Worm (Caenorhabditis elegans): ENCODE measurements around the gene srm-5.

srm-5 gene

DNA sequence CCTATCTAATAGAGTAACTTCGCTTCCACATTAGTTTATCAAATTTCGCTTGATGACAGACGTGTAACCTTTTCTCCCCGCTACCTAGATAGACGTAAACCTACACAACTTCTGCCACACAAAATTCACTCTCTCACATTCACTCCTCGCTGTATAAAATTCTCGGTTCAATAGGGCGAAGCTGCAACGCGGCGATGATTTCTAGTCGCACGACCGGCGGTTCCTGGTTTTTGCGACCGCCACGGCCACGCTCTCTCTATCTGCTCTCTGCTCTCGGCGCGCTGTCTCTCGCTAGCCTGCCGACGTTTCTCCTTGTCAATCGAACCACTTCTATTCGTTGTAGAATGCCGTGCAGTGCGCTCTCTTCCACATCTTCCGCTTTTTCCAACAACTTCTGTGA lies 15.9 kb downstream of the srm-5 start:
- TF ChIP-seq unc-62 (GFP tag; optimal IDR thresholded peaks at IDR 0.05) = no peak

DNA sequence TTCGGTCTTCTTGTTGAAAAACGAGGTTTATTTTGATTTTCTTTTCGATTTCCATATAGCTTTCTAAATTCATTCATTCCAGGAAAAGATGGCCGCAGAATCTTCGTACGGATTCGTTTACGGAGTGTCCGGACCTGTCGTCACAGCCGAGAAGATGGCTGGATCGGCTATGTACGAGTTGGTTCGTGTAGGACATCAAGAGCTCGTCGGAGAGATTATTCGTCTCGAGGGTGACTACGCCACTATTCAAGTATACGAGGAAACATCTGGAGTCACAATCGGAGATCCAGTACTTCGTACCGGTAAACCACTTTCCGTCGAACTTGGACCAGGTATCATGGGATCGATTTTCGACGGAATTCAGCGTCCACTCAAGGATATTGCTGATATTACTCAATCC lies 16.6 kb downstream of the srm-5 start, which contains the start of gene vha-13:
Gene vha-13, plus strand, starts transcription at position 81 of the 400 bp plus-strand sequence.
- no peak for TF ChIP-seq unc-62 (GFP tag; optimal IDR thresholded peaks at IDR 0.05)

DNA sequence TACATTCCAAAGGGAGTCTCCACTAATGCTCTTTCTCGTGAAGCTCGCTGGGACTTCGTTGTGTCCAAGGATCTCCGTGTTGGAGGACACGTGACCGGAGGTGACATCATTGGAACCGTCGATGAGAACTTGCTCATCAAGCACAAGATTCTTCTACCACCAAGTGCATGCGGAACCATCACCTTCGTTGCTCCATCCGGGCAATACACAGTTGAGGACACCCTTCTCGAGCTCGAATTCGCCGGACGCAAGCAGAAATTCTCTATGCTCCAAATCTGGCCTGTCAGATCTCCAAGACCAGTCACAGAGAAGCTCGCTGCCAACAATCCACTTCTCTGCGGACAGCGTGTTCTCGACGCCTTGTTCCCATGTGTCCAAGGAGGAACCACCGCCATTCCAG lies 17.0 kb downstream of the srm-5 start:
- TF ChIP-seq unc-62 (GFP tag; optimal IDR thresholded peaks at IDR 0.05) = no peak

DNA sequence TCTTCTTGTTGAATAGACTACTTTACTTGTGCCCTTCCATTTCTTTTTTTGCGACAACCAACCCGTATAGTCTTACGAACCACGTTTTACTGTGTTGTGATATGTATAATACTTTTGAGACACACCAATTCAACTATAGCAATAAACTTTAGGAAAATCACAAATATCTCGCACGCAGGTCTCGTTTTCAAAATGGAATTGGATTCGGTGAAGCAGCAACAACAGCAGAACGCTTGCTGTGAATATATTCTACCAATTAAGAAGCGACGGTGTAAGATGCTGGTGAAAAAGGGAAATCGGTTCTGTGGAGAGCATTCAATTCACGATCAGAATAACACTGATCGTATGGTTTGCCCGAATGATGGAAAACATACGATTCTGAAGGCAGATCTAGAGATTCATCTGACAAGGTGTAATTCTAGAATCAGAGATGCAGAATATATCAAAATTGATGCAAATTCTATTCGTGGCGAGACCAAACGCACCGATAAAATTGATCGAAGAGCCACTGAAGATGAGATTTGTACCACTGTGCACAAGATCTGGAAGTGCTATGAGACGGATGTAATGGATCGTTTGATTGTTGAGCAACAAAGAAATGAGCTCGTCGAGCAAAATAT lies 19.4 kb downstream of the srm-5 start, which contains the start of gene Y49A3A.3:
Gene Y49A3A.3, plus strand, starts transcription at position 153 of the 620 bp plus-strand sequence.
- no peak for TF ChIP-seq unc-62 (GFP tag; optimal IDR thresholded peaks at IDR 0.05)

DNA sequence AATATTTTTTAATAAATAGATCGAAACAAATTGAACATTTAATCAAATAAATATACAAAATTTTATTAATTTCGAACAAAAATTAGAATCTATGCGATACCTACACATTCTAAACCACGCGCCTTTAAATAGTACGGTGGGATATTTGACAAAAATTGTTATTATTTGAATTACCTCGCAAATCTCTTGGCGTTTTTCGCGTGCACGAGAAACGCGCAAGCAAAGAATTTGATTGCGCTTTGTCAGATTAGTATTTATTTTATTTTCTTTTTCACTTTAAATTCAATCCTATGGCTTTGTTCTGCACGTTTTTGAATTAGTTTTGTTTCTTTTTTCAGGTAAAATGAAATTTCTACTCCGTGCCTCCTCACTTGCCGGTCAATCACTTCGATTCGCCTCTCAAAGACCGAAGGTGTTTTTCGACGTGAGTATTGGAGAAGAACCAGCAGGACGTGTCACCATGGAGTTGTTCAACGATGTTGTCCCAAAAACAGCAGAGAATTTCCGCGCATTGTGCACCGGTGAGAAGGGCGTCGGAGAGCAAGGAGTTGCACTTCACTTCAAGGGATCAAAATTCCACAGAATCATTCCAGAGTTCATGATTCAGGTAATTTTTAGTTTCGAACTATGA lies 20.9 kb downstream of the srm-5 start, which contains the start of gene cyn-1:
Gene cyn-1, plus strand, starts transcription at position 339 of the 631 bp plus-strand sequence.
- TF ChIP-seq unc-62 (GFP tag; optimal IDR thresholded peaks at IDR 0.05) = no peak

DNA sequence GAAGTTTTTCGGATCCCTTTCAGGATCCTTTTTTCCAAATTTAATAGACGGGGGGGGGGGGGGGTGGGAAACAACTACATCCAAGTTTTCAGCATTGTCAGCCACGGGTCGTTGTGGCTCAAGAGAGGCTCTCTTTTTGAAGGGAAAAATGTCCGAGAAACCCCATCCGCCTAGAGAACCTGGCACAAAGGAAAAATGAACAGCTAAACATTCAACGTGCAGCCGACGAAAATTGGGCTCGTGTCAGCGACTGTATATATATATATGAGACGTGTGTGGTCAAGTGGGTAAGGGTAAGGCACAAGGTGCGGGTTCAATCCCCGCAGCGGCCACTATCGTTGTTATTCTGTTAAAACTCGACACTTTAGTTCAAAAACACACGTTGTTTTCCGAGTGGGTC lies 23.6 kb downstream of the srm-5 start, which contains the start of gene Y49A3A.4:
Gene Y49A3A.4, minus strand, starts transcription at position 314 of the 400 bp plus-strand sequence.
- no peak for TF ChIP-seq unc-62 (GFP tag; optimal IDR thresholded peaks at IDR 0.05)

DNA sequence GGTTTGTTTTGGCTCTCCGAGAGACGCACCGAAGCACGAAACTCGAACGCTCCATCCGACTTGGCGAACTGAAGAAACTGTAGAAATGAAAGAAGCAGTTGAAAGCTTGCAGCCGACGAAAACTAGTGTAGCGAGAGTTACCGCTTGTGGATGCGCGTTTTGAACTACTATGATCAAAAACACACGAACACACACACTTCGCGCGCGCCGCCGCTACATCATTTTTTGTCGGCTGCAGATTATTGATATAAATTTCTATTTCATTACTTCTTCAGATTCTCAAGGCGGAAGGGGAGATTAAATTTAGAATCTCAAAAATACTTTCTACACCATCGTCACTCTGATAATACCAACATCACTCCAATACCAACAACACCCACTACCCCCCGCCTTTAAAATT lies 27.0 kb downstream of the srm-5 start:
- TF ChIP-seq unc-62 (GFP tag; optimal IDR thresholded peaks at IDR 0.05) = no peak

DNA sequence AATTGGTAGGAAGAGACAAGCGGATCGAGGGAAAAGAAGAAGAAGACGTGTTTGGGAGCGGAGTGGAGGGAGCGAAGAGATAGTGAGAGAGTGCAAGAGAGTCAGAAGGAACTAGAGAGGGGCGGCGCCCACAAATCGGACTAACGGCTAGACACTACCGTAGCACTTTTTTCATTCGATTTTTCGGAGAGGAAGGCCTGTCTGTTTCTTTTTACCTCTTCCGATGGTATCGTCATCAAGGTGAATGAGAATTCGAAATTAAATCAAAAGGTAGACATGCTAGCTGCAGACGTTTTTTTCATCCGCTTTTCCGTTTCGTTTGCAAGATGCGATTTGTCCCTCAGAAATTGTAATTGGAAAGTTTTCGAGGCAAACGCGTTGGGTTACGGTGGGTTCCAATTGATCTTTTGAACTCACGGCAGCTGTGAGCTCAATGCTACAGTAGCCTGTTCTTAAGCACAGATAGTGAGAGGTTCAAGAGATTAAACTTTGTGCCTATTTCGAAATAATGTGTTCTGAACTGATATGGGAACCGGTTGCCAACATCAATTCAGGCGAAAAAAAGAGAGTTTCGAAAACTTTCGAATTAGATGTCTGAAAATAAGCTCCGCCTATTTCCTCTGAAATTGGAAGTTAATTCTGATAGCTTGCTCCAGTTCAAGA lies 29.7 kb downstream of the srm-5 start:
- no peak for TF ChIP-seq unc-62 (GFP tag; optimal IDR thresholded peaks at IDR 0.05)

DNA sequence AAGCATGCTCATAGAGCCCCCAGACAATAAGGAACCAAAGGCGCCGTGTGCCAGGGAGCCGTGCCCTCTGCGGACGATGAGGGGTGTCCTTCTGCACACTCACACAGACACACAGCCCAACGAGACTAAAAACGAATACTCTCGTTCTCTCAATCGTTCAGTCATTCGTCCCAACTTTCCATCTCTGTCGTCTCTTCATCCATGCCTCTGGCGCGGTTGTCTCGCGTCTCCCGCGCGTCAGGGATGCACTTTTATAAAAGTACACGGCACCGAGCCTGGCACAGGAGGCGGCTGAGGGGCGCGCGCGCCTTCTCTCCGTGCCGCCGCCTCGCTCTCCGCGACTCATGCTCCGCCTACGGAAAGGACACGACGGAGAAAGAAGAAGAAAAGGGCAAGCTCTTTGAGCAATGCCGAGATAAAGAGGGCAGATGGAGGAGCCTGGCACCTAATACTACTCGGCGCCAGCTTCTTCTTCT lies 31.5 kb downstream of the srm-5 start:
- no peak for TF ChIP-seq unc-62 (GFP tag; optimal IDR thresholded peaks at IDR 0.05)

DNA sequence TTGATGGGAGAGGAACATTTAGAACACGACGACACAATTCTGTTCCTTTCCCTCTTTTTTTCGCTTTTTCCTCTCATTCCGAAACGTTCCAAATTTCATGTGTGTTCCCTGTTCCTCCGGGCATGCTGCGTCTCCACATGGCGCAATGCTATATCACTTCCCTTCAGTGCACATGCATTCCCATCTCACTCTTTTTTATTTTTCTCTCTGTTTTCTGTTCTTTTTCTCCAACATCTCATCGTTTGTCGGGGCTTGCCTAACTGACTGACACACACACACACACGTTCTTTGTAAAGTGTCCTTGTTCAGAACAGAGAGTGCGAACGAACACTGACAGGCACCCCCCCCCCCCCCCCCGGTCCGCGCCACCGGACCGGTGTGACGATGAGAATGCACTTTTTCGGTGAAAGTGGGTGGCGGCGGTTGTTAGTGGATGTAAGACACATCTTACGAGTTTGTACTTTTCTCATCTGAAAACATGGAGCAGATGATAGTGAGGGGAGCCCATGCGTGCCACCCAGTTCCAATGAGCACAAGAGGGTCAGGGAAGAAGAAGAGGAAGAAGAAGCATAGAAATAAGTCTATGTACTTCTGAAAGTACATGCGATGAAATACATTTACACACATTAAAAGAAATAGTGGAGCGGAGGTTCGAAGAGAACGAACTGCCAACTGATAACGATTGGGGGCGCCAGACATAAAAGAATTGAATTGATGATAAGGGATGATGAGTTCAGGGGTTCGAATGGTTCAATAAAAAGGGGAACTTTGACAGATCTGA lies 33.5 kb downstream of the srm-5 start:
- no peak for TF ChIP-seq unc-62 (GFP tag; optimal IDR thresholded peaks at IDR 0.05)

DNA sequence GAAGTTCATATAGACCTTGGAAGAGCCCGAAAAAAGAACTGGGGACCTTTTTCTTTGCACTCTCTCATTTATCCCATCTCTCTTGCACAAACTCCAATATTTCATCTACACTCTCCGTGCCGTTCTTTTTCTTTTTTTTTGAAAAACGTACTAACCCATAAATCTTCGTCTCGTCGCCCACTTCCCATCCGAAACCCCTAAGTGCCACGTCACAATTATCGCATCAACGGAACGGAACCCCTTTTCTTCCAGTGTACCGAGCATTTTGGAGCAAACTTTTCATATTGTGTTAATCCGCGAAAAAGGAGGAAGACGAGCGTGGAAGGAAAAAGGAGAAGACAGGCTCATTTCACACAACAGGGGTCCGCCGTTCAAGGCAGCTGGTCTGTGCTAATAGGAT lies 34.4 kb downstream of the srm-5 start:
- no peak for TF ChIP-seq unc-62 (GFP tag; optimal IDR thresholded peaks at IDR 0.05)

DNA sequence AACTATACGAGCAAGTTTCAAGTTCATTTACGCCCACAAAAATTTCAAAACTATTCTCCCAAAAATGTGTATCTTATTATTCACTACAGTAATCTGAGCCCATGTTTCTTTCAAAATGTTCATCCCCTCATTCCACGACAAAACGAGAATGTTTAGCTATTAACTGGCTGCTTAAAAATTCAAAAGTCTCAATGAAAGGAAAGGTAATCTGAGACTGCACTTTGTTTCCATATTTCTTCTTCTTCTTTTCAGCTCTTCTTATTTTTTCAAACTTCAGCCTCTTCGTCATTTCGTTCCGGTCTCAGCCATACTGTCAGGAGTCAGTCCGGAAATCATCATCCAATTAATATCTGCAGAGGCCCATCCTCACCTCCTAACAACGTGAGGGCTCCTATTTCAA lies 37.8 kb downstream of the srm-5 start, which contains the start of gene unc-39:
Gene unc-39, plus strand, starts transcription at position 301 of the 400 bp plus-strand sequence.
- no peak for TF ChIP-seq unc-62 (GFP tag; optimal IDR thresholded peaks at IDR 0.05)

DNA sequence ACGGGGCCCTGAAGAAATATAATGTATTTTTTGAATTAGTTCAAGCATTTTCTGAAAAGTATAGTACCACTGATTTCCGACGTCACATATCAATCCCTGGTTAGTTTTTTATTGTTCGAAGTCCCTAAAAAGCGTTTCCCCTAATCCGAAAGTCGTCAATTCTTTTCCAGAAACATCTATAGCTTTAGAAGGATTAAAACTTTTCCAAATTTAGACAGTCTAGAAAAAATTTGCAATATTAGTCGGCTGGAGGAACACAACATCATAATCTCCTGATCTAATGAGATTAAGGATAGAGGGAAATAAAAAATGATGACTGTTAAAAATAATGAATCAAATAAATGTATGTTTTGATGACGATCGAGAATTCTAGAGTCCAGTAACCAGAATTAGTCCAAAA lies 43.1 kb downstream of the srm-5 start:
- TF ChIP-seq unc-62 (GFP tag; optimal IDR thresholded peaks at IDR 0.05) = no peak

DNA sequence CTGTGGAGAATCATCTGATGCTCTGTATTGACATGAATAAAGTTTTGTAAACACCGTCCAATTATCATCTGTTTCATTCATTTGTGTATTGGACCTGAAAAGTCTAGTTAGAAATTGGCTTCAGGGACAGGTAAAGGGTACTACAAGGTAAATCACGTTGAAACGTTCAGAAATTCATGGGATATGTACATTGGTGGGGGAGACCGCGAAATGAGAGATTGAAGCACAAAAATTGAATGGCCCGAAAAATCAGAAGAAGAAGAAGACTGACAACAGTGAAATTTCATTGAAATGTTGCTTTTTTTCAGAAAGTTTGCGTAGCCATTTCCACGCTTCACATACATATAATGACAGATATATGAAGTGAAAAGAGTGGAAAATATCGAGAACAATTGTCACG lies 44.0 kb downstream of the srm-5 start, which contains the start of gene npr-43:
Gene npr-43, minus strand, starts transcription at position 101 of the 400 bp plus-strand sequence.
- TF ChIP-seq unc-62 (GFP tag; optimal IDR thresholded peaks at IDR 0.05) = no peak

DNA sequence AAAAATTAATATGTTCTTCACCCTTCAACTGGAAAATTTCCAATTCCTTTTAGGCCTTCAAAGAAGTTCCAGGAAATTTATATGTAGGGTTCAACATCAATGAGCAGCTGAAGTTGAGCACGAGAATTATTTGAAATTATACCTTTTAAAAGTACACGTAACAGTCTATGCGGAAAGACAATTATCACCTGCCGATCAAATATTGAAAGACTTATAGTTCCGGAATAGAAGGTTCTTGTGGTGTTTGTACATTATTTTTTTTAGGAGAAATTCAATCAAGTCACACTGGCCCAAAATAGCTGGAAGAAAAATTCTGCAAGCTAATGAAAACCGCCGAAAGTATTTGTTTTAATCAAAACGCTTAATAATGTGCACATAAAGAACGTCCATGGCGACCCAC lies 45.2 kb downstream of the srm-5 start:
- no peak for TF ChIP-seq unc-62 (GFP tag; optimal IDR thresholded peaks at IDR 0.05)
